Fruit fly (Drosophila melanogaster) whole organism, embryonic: ENCODE data around the gene CG13097.
A peak's percentile ranks its signal among the peaks of the same experiment; 100 is the strongest.

ENCODE experiments used
- Atf3 ChIP-seq: fragments of 200-800 bp; sonication (Bioruptor generic); optimal IDR thresholded peaks from 3 replicates; lab custom pipeline; 2016; ENCODE audit warnings: missing biosample characterization, missing genetic modification characterization
- BtbVII ChIP-seq: fragments of 200-800 bp; sonication (Bioruptor generic); optimal IDR thresholded peaks from 3 replicates; lab custom pipeline; 2017; ENCODE audit warnings: missing biosample characterization, mild to moderate bottlenecking, missing genetic modification characterization
- C15 ChIP-seq: fragments of 200-800 bp; sonication (Bioruptor generic); IDR thresholded peaks from 3 replicates; pipeline ENCODE4 v1.3.6; 2022; ENCODE audit warnings: missing biosample characterization, missing genetic modification characterization
- CG11247 ChIP-seq: fragments of 200-800 bp; sonication (Bioruptor generic); IDR thresholded peaks from 2 replicates; pipeline ENCODE4 v1.3.6; 2022; ENCODE audit warnings: missing biosample characterization, missing genetic modification characterization
- CG16815 ChIP-seq: fragments of 200-800 bp; sonication (Bioruptor generic); optimal IDR thresholded peaks from 3 replicates; lab custom pipeline; 2017; ENCODE audit warnings: missing biosample characterization, mild to moderate bottlenecking, missing genetic modification characterization
- CG17802 ChIP-seq: fragments of 200-800 bp; sonication (Bioruptor generic); optimal IDR thresholded peaks from 2 replicates; lab custom pipeline; 2018; ENCODE audit warnings: missing biosample characterization, mild to moderate bottlenecking, missing genetic modification characterization, moderate library complexity
- CG17912 ChIP-seq: fragments of 200-800 bp; sonication (Bioruptor generic); optimal IDR thresholded peaks from 2 replicates; lab custom pipeline; 2018; ENCODE audit warnings: missing biosample characterization, mild to moderate bottlenecking, missing genetic modification characterization
- CG30403 ChIP-seq: fragments of 200-800 bp; sonication (Bioruptor generic); optimal IDR thresholded peaks from 3 replicates; lab custom pipeline; 2016; ENCODE audit warnings: missing biosample characterization, missing genetic modification characterization
- CG6765 ChIP-seq: fragments of 200-800 bp; sonication (Bioruptor generic); optimal IDR thresholded peaks from 3 replicates; lab custom pipeline; 2017; ENCODE audit warnings: missing biosample characterization, mild to moderate bottlenecking, missing genetic modification characterization
- CG7963 ChIP-seq: fragments of 200-800 bp; sonication (Bioruptor generic); IDR thresholded peaks from 3 replicates; pipeline ENCODE4 v1.3.6; 2022; ENCODE audit warnings: missing biosample characterization, missing genetic modification characterization; ENCODE audit not compliant: partially characterized antibody
- CG8359 ChIP-seq: fragments of 200-800 bp; sonication (Bioruptor generic); optimal IDR thresholded peaks from 2 replicates; lab custom pipeline; 2017; ENCODE audit warnings: missing biosample characterization, mild to moderate bottlenecking, missing genetic modification characterization, borderline replicate concordance
- CG9215 ChIP-seq: fragments of 200-800 bp; sonication (Bioruptor generic); IDR thresholded peaks from 2 replicates; pipeline ENCODE4 v1.3.6; 2022; ENCODE audit warnings: missing biosample characterization, missing genetic modification characterization
- CG9932 ChIP-seq: fragments of 200-800 bp; sonication (Bioruptor generic); IDR thresholded peaks from 2 replicates; pipeline ENCODE4 v1.3.6; 2022; ENCODE audit warnings: missing biosample characterization, missing genetic modification characterization
- D19B ChIP-seq: fragments of 200-800 bp; sonication (Bioruptor generic); optimal IDR thresholded peaks from 2 replicates; lab custom pipeline; 2017; ENCODE audit warnings: missing biosample characterization, mild to moderate bottlenecking, missing genetic modification characterization
- Dad ChIP-seq: fragments of 200-800 bp; sonication (Bioruptor generic); optimal IDR thresholded peaks from 3 replicates; lab custom pipeline; 2016; ENCODE audit warnings: missing biosample characterization, missing genetic modification characterization
- Fer2 ChIP-seq: fragments of 200-800 bp; sonication (Bioruptor generic); optimal IDR thresholded peaks from 2 replicates; lab custom pipeline; 2018; ENCODE audit warnings: missing biosample characterization, mild to moderate bottlenecking, missing genetic modification characterization, moderate library complexity
- MTF-1 ChIP-seq: fragments of 200-800 bp; sonication (Bioruptor generic); optimal IDR thresholded peaks from 2 replicates; lab custom pipeline; 2018; ENCODE audit warnings: missing biosample characterization, mild to moderate bottlenecking, missing genetic modification characterization, borderline replicate concordance
- Opbp ChIP-seq: fragments of 200-800 bp; sonication (Bioruptor generic); IDR thresholded peaks from 3 replicates; pipeline ENCODE4 v1.3.6; 2022; ENCODE audit warnings: missing biosample characterization, missing genetic modification characterization; ENCODE audit not compliant: partially characterized antibody
- Scr ChIP-seq: fragments of 200-800 bp; sonication (Bioruptor generic); IDR thresholded peaks from 2 replicates; pipeline ENCODE4 v1.3.6; 2022; ENCODE audit warnings: missing biosample characterization, missing genetic modification characterization; ENCODE audit not compliant: partially characterized antibody
- Sry-β ChIP-seq: fragments of 200-800 bp; sonication (Bioruptor generic); optimal IDR thresholded peaks from 2 replicates; lab custom pipeline; 2018; ENCODE audit warnings: missing biosample characterization, mild to moderate bottlenecking, missing genetic modification characterization, moderate library complexity
- Tbp ChIP-seq: fragments of >200 bp; optimal IDR thresholded peaks from 2 replicates; lab custom pipeline; 2018; ENCODE audit warnings: missing biosample characterization, missing genetic modification characterization
- Trl ChIP-seq, 3 experiments: fragments of >200 bp in 2 of 3; fragments of 200-800 bp in 1 of 3; sonication (Bioruptor generic) in 1 of 3; optimal IDR thresholded peaks; 2 replicates in 1 of 3; 3 replicates in 2 of 3; lab custom pipeline; 2016 to 2017; ENCODE audit warnings: missing biosample characterization in 1 of 3, missing genetic modification characterization in 1 of 3
- ab ChIP-seq: fragments of 200-800 bp; sonication (Bioruptor generic); optimal IDR thresholded peaks from 2 replicates; lab custom pipeline; 2016; ENCODE audit warnings: missing biosample characterization, missing genetic modification characterization
- al ChIP-seq: fragments of 200-800 bp; sonication (Bioruptor generic); IDR thresholded peaks from 2 replicates; pipeline ENCODE4 v1.3.6; 2022; ENCODE audit warnings: missing biosample characterization, missing genetic modification characterization
- bsh ChIP-seq, 2 experiments: fragments of 200-800 bp; sonication (Bioruptor generic); optimal IDR thresholded peaks; 2 replicates each; lab custom pipeline; 2017 to 2018; ENCODE audit warnings: mild to moderate bottlenecking in 2 of 2, missing biosample characterization in 2 of 2, missing genetic modification characterization in 2 of 2, moderate library complexity in 1 of 2
- chm ChIP-seq: fragments of 200-800 bp; sonication (Bioruptor generic); IDR thresholded peaks from 2 replicates; pipeline ENCODE4 v1.3.6; 2022; ENCODE audit warnings: missing biosample characterization, missing genetic modification characterization
- ci ChIP-seq: fragments of 200-800 bp; sonication (Bioruptor generic); IDR thresholded peaks from 3 replicates; pipeline ENCODE4 v1.3.6; 2022; ENCODE audit warnings: missing biosample characterization, missing genetic modification characterization
- crol ChIP-seq: fragments of 200-800 bp; sonication (Bioruptor generic); IDR thresholded peaks from 2 replicates; pipeline ENCODE4 v1.3.6; 2022; ENCODE audit warnings: missing biosample characterization, missing genetic modification characterization
- cwo ChIP-seq: fragments of 200-800 bp; sonication (Bioruptor generic); optimal IDR thresholded peaks from 3 replicates; lab custom pipeline; 2017; ENCODE audit warnings: missing biosample characterization, missing genetic modification characterization, mild to moderate bottlenecking, moderate library complexity, missing genetic modification reagents
- da ChIP-seq: fragments of 200-800 bp; sonication (Bioruptor generic); optimal IDR thresholded peaks from 2 replicates; lab custom pipeline; 2016; ENCODE audit warnings: missing biosample characterization, missing genetic modification characterization
- fd96Cb ChIP-seq: fragments of 200-800 bp; sonication (Bioruptor generic); optimal IDR thresholded peaks from 2 replicates; lab custom pipeline; 2018; ENCODE audit warnings: missing biosample characterization, mild to moderate bottlenecking, missing genetic modification characterization, moderate library complexity
- gsb ChIP-seq: fragments of 200-800 bp; sonication (Bioruptor generic); IDR thresholded peaks from 2 replicates; pipeline ENCODE4 v1.3.6; 2022; ENCODE audit warnings: missing biosample characterization, missing genetic modification characterization
- knrl ChIP-seq: fragments of 200-800 bp; sonication (Bioruptor generic); IDR thresholded peaks from 3 replicates; pipeline ENCODE4 v1.3.6; 2022; ENCODE audit warnings: missing biosample characterization, missing genetic modification characterization; ENCODE audit not compliant: partially characterized antibody
- nerfin-2 ChIP-seq: fragments of 200-800 bp; sonication (Bioruptor generic); IDR thresholded peaks from 2 replicates; pipeline ENCODE4 v1.3.6; 2022; ENCODE audit warnings: missing biosample characterization, missing genetic modification characterization; ENCODE audit not compliant: partially characterized antibody
- org-1 ChIP-seq: fragments of 200-800 bp; sonication (Bioruptor generic); optimal IDR thresholded peaks from 2 replicates; lab custom pipeline; 2017; ENCODE audit warnings: missing biosample characterization, missing genetic modification characterization
- peb ChIP-seq: fragments of 200-800 bp; sonication (Bioruptor generic); IDR thresholded peaks from 2 replicates; pipeline ENCODE4 v1.3.6; 2022; ENCODE audit warnings: missing biosample characterization, missing genetic modification characterization
- salm ChIP-seq: fragments of 200-800 bp; sonication (Bioruptor generic); optimal IDR thresholded peaks from 2 replicates; lab custom pipeline; 2018; ENCODE audit warnings: missing biosample characterization, mild to moderate bottlenecking, missing genetic modification characterization
- slou ChIP-seq: fragments of 200-800 bp; sonication (Bioruptor generic); optimal IDR thresholded peaks from 3 replicates; lab custom pipeline; 2016; ENCODE audit warnings: missing biosample characterization, missing genetic modification characterization
- sqz ChIP-seq: fragments of 200-800 bp; sonication (Bioruptor generic); optimal IDR thresholded peaks from 3 replicates; lab custom pipeline; 2018; ENCODE audit warnings: missing biosample characterization, mild to moderate bottlenecking, missing genetic modification characterization
- tgo ChIP-seq: fragments of 200-800 bp; sonication (Bioruptor generic); IDR thresholded peaks from 3 replicates; pipeline ENCODE4 v1.3.6; 2022; ENCODE audit warnings: missing biosample characterization, missing genetic modification characterization
- tio ChIP-seq: fragments of 200-800 bp; sonication (Bioruptor generic); optimal IDR thresholded peaks from 2 replicates; lab custom pipeline; 2017; ENCODE audit warnings: missing biosample characterization, missing genetic modification characterization, inconsistent platforms
- tna ChIP-seq: fragments of 200-800 bp; sonication (Bioruptor generic); IDR thresholded peaks from 2 replicates; pipeline ENCODE4 v1.3.6; 2022; ENCODE audit warnings: missing biosample characterization, missing genetic modification characterization; ENCODE audit not compliant: partially characterized antibody
- ttk ChIP-seq: fragments of 200-800 bp; sonication (Bioruptor generic); IDR thresholded peaks from 2 replicates; pipeline ENCODE4 v2.1.2; 2022; ENCODE audit warnings: missing biosample characterization, missing genetic modification characterization

Gene CG13097

DNA sequence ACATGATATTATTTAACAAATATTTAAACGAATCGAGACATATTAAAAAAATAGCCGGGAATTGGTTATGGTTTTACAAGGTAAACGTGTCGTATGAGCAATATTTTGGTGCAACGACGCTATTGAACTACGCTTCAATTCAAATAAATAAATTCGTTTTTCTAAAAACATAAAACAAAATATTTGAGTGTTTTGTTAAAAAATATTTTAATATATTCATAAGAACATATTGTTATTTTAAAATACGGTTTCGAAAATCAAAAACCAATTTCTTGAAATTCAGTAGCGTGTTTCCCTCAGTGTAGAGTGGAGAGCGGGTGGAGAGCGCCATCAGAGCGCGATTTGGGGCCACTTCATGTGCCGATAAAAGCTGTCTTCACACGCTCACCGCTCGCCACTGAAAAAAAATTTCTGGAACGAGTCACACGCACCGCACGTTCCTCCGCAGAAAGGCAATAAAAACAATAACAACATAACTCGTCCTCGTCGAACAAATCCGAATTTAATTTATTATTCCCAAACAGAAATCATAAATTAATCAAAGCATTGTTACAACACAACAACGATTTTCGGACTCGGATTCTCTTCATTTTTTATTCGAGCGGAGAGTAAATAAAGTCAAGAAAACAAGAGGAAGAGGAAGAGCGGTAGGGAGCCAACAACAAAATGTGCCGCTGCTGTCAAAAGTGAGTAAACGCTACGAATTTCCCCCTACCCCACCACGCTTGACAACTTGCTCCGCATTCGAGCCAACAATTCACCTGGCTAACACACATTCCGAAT lies 20.9 kb upstream of the CG13097 start (continued):
- peak; percentile 79 for TF ChIP-seq crol
- peak; percentile 73 for TF ChIP-seq CG11247 (GFP tag; lab: Robert Waterston, UW)
- peak; percentile 65 for TF ChIP-seq MTF-1 (GFP tag; lab: Kevin White, UChicago)
- TF ChIP-seq ab (GFP tag; lab: Kevin White, UChicago) = peak; percentile 28
- peak; percentile 88 for TF ChIP-seq org-1 (GFP tag; lab: Kevin White, UChicago)
- TF ChIP-seq Scr (GFP tag; lab: Robert Waterston, UW) = no peak
- peak; percentile 93 for TF ChIP-seq CG30403 (GFP tag; lab: Kevin White, UChicago)
- TF ChIP-seq Atf3 (GFP tag; lab: Kevin White, UChicago) = no peak
- TF ChIP-seq fd96Cb = peak; percentile 94
- TF ChIP-seq salm (tag; lab: Kevin White, UChicago) = peak; percentile 87
- TF ChIP-seq chm (GFP tag; lab: Robert Waterston, UW) = no peak
- TF ChIP-seq Opbp (GFP tag; lab: Robert Waterston, UW) = no peak
- TF ChIP-seq CG17912 (GFP tag; lab: Kevin White, UChicago) = peak; percentile 72
- TF ChIP-seq al (GFP tag; lab: Robert Waterston, UW) = peak; percentile 79
- TF ChIP-seq CG8359 (GFP tag; lab: Kevin White, UChicago) = peak; percentile 84
- no peak for TF ChIP-seq CG7963 (GFP tag; lab: Robert Waterston, UW)
- TF ChIP-seq CG16815 (GFP tag; lab: Kevin White, UChicago) = peak; percentile 86
- TF ChIP-seq nerfin-2 (GFP tag; lab: Robert Waterston, UW) = no peak
- peak; percentile 72 for TF ChIP-seq ci (GFP tag; lab: Robert Waterston, UW)
- no peak for TF ChIP-seq knrl (GFP tag; lab: Robert Waterston, UW)
- TF ChIP-seq Sry-β = peak; percentile 29
- TF ChIP-seq Tbp (GFP tag; lab: Kevin White, UChicago) = no peak
- TF ChIP-seq ttk (GFP tag; lab: Robert Waterston, UW) = peak; percentile 72
- peak; percentile 77 for TF ChIP-seq CG9932
- TF ChIP-seq Dad (GFP tag; lab: Kevin White, UChicago) = no peak
- TF ChIP-seq da (GFP tag; lab: Kevin White, UChicago) = no peak
- TF ChIP-seq tio (GFP tag; lab: Kevin White, UChicago) = peak; percentile 95
- peak; percentile 52 for TF ChIP-seq CG17802
- no peak; the same call in 1 of the 3 replicates for TF ChIP-seq C15 (GFP tag; lab: Robert Waterston, UW)
- TF ChIP-seq peb (GFP tag; lab: Robert Waterston, UW) = peak; percentile 64
- peak; percentile 85 for TF ChIP-seq D19B (GFP tag; lab: Kevin White, UChicago)
- TF ChIP-seq CG6765 (GFP tag; lab: Kevin White, UChicago) = peak; percentile 94
- TF ChIP-seq gsb (GFP tag; lab: Robert Waterston, UW) = peak; percentile 77; the same call in 1 of the 2 replicates
- TF ChIP-seq bsh (GFP tag; optimal IDR thresholded peaks at IDR 0.05; lab: Kevin White, UChicago) = peak; percentile 91 to 92
- TF ChIP-seq Fer2 (tag; lab: Kevin White, UChicago) = peak; percentile 81
- peak; percentile 84 for TF ChIP-seq tgo (GFP tag; lab: Robert Waterston, UW)
- TF ChIP-seq cwo (GFP tag; lab: Kevin White, UChicago) = peak; percentile 87
- peak; percentile 95 for TF ChIP-seq BtbVII
- peak; percentile 84 for TF ChIP-seq CG9215
- no peak for TF ChIP-seq tna (GFP tag; lab: Robert Waterston, UW)
- peak; percentile 71 for TF ChIP-seq slou (GFP tag; lab: Kevin White, UChicago)
- peak; percentile 90 for TF ChIP-seq sqz
- TF ChIP-seq Trl (optimal IDR thresholded peaks at IDR 0.05; lab: Kevin White, UChicago) = peak; percentile 62 to 67
- peak; percentile 32 for TF ChIP-seq Trl (GFP tag; optimal IDR thresholded peaks at IDR 0.05; lab: Kevin White, UChicago)
- TF ChIP-seq, all 482 proteins: peak for 346
